Fruit fly (Drosophila melanogaster): ENCODE data around the gene wg.

dm6 chr2L:7264885-7265540 lies 41.9 kb upstream of the wg start:
- no peak for TF ChIP-seq CG8478 (optimal IDR thresholded peaks at IDR 0.05)
- TF ChIP-seq CTCF (optimal IDR thresholded peaks at IDR 0.05) = no peak
